Worm (Caenorhabditis elegans): Measurements from ENCODE around the gene nhr-112.

nhr-112 gene

ce11 chrV:16749473-16749872 lies 25.8 kb upstream of the nhr-112 start:
- TF ChIP-seq ama-1 (optimal IDR thresholded peaks at IDR 0.05) (no peak), nhr-25 (tag; optimal IDR thresholded peaks at IDR 0.05) (no peak), nhr-23 (tag; optimal IDR thresholded peaks at IDR 0.05) (no peak), fos-1 (tag; optimal IDR thresholded peaks at IDR 0.05) (no peak), peb-1 (tag; optimal IDR thresholded peaks at IDR 0.05) (no peak), nhr-11 (tag; optimal IDR thresholded peaks at IDR 0.05) (no peak), ztf-11 (tag; optimal IDR thresholded peaks at IDR 0.05) (no peak), mbf-1 (tag; optimal IDR thresholded peaks at IDR 0.05) (no peak), nhr-129 (tag; optimal IDR thresholded peaks at IDR 0.05) (no peak)

- TF ChIP-seq ztf-4 (tag; optimal IDR thresholded peaks at IDR 0.05) (no peak), R02D3.7 (tag; optimal IDR thresholded peaks at IDR 0.05) (no peak), ZK546.5 (tag; optimal IDR thresholded peaks at IDR 0.05) (no peak), peb-1 (tag; optimal IDR thresholded peaks at IDR 0.05) (no peak), sma-3 (GFP tag; optimal IDR thresholded peaks at IDR 0.05) (no peak), snpc-4 (tag; optimal IDR thresholded peaks at IDR 0.05) (no peak), lsy-2 (tag; optimal IDR thresholded peaks at IDR 0.05) (no peak), sem-4 (tag; optimal IDR thresholded peaks at IDR 0.05) (no peak)
Measured at ce11 chrV:16747031-16747672, 23.5 kb upstream of the nhr-112 start, which contains the start of gene dkf-2. dkf-2 (plus strand) TSS chrV:16747622.

ce11 chrV:16746231-16746990 lies 22.8 kb upstream of the nhr-112 start, which contains the start of gene gyg-2:
gyg-2 (minus strand) TSS chrV:16746258.
- TF ChIP-seq sem-4 (tag; optimal IDR thresholded peaks at IDR 0.05) (no peak), ztf-1 (GFP tag; conservative IDR thresholded peaks at IDR 0.05) (no peak), zag-1 (tag; optimal IDR thresholded peaks at IDR 0.05) (no peak), nhr-21 (tag; optimal IDR thresholded peaks at IDR 0.05) (no peak), Y55F3AM.14 (GFP tag; optimal IDR thresholded peaks at IDR 0.05) (no peak), ceh-82 (tag; optimal IDR thresholded peaks at IDR 0.05) (no peak), elt-3 (tag; optimal IDR thresholded peaks at IDR 0.05) (no peak)

ce11 chrV:16745214-16745613 lies 21.6 kb upstream of the nhr-112 start:
- no peak for TF ChIP-seq mbf-1 (tag; optimal IDR thresholded peaks at IDR 0.05)
- TF ChIP-seq nhr-12 (tag; optimal IDR thresholded peaks at IDR 0.05) = no peak
- no peak for TF ChIP-seq crh-2 (tag; optimal IDR thresholded peaks at IDR 0.05)
- TF ChIP-seq nhr-129 (tag; optimal IDR thresholded peaks at IDR 0.05) = no peak
- no peak for TF ChIP-seq ZK546.5 (tag; optimal IDR thresholded peaks at IDR 0.05)
- no peak for TF ChIP-seq lin-13 (GFP tag; optimal IDR thresholded peaks at IDR 0.05)
- no peak for TF ChIP-seq sma-9 (GFP tag; optimal IDR thresholded peaks at IDR 0.05)
- TF ChIP-seq sma-9 (tag; optimal IDR thresholded peaks at IDR 0.05) = no peak
- no peak for TF ChIP-seq ama-1 (optimal IDR thresholded peaks at IDR 0.05)
- no peak for TF ChIP-seq sem-4 (tag; optimal IDR thresholded peaks at IDR 0.05)
- TF ChIP-seq aly-2 (tag; optimal IDR thresholded peaks at IDR 0.05) = no peak

- TF ChIP-seq blmp-1 (tag; optimal IDR thresholded peaks at IDR 0.05; ENCODE audit: insufficient read depth) (no peak), ama-1 (optimal IDR thresholded peaks at IDR 0.05) (no peak), mdl-1 (tag; optimal IDR thresholded peaks at IDR 0.05) (no peak), R02D3.7 (tag; optimal IDR thresholded peaks at IDR 0.05) (no peak)
Measured at ce11 chrV:16744783-16745182, 21.1 kb upstream of the nhr-112 start.

- TF ChIP-seq ztf-4 (tag; optimal IDR thresholded peaks at IDR 0.05) (no peak), elt-1 (tag; optimal IDR thresholded peaks at IDR 0.05) (no peak), nhr-12 (tag; optimal IDR thresholded peaks at IDR 0.05) (no peak), lin-13 (GFP tag; optimal IDR thresholded peaks at IDR 0.05) (no peak)
Measured at ce11 chrV:16742123-16742522, 18.5 kb upstream of the nhr-112 start, which contains the start of gene T25E12.6. T25E12.6 (plus strand) TSS chrV:16742423.

All from whole organism, L2 larva.